Worm (Caenorhabditis elegans): Measurements from ENCODE around the gene nspb-9.

Gene nspb-9

ce11 chrII:14555019-14555418 lies 25.6 kb upstream of the nspb-9 start:
- TF ChIP-seq elt-1 (tag; optimal IDR thresholded peaks at IDR 0.05; ENCODE audit: borderline replicate concordance, insufficient read depth) (no peak), ces-1 (GFP tag; optimal IDR thresholded peaks at IDR 0.05) (peak; percentile 30)

- TF ChIP-seq lsy-2 (tag; optimal IDR thresholded peaks at IDR 0.05) (peak; percentile 95), mep-1 (tag; optimal IDR thresholded peaks at IDR 0.05) (peak; percentile 37), mls-2 (tag; optimal IDR thresholded peaks at IDR 0.05) (peak; percentile 20), drap-1 (GFP tag; optimal IDR thresholded peaks at IDR 0.05) (peak; percentile 21), ham-2 (GFP tag; optimal IDR thresholded peaks at IDR 0.05) (peak; percentile 76), nhr-237 (tag; optimal IDR thresholded peaks at IDR 0.05) (peak; percentile 81), cnd-1 (tag; optimal IDR thresholded peaks at IDR 0.05) (peak; percentile 20), unc-120 (tag; optimal IDR thresholded peaks at IDR 0.05; ENCODE audit: poor library complexity, severe bottlenecking) (peak; percentile 25), sptf-1 (tag; optimal IDR thresholded peaks at IDR 0.05) (peak; percentile 7), lin-13 (tag; optimal IDR thresholded peaks at IDR 0.05) (peak; percentile 46), ceh-43 (GFP tag; optimal IDR thresholded peaks at IDR 0.05) (peak; percentile 8), ces-1 (GFP tag; optimal IDR thresholded peaks at IDR 0.05) (peak; percentile 71), bed-3 (GFP tag; optimal IDR thresholded peaks at IDR 0.05) (peak; percentile 1)
These were observed 19.0 kb upstream of the nspb-9 start, which contains the start of gene mog-4 for ce11 chrII:14561549-14562115. TSS of gene mog-4 (minus strand) at chrII:14561599.

- TF ChIP-seq lsy-2 (tag; optimal IDR thresholded peaks at IDR 0.05), result peak; percentile 85
These were observed 16.8 kb upstream of the nspb-9 start for ce11 chrII:14563766-14564370.

- peak; percentile 55 for TF ChIP-seq ham-2 (GFP tag; optimal IDR thresholded peaks at IDR 0.05)
- no peak for TF ChIP-seq bed-3 (GFP tag; optimal IDR thresholded peaks at IDR 0.05)
- TF ChIP-seq drap-1 (GFP tag; optimal IDR thresholded peaks at IDR 0.05), result no peak
These were observed 12.8 kb upstream of the nspb-9 start for ce11 chrII:14567811-14568210.

- TF ChIP-seq ceh-83 (GFP tag; optimal IDR thresholded peaks at IDR 0.05) (peak; percentile 18), ces-1 (GFP tag; optimal IDR thresholded peaks at IDR 0.05) (peak; percentile 81), unc-120 (tag; optimal IDR thresholded peaks at IDR 0.05; ENCODE audit: poor library complexity, severe bottlenecking) (no peak), mep-1 (tag; optimal IDR thresholded peaks at IDR 0.05) (no peak), lsy-2 (tag; optimal IDR thresholded peaks at IDR 0.05) (peak; percentile 10), hlh-1 (tag; optimal IDR thresholded peaks at IDR 0.05) (no peak), unc-39 (tag; optimal IDR thresholded peaks at IDR 0.05) (no peak), nhr-2 (tag; optimal IDR thresholded peaks at IDR 0.05) (no peak), ceh-39 (tag; optimal IDR thresholded peaks at IDR 0.05) (no peak), unc-62 (GFP tag; optimal IDR thresholded peaks at IDR 0.05) (no peak)
These were observed 11.3 kb upstream of the nspb-9 start for ce11 chrII:14569322-14569721.

ce11 chrII:14570541-14571160 lies 10.0 kb upstream of the nspb-9 start:
- no peak for TF ChIP-seq mab-5 (tag; optimal IDR thresholded peaks at IDR 0.05)
- TF ChIP-seq nhr-2 (tag; optimal IDR thresholded peaks at IDR 0.05), result no peak
- TF ChIP-seq nhr-76 (tag; optimal IDR thresholded peaks at IDR 0.05), result no peak
- TF ChIP-seq ces-1 (GFP tag; optimal IDR thresholded peaks at IDR 0.05), result no peak
- no peak for TF ChIP-seq M03D4.4 (tag; optimal IDR thresholded peaks at IDR 0.05)
- TF ChIP-seq mls-2 (tag; optimal IDR thresholded peaks at IDR 0.05), result no peak
- TF ChIP-seq blmp-1 (tag; optimal IDR thresholded peaks at IDR 0.05), result no peak
- TF ChIP-seq cnd-1 (tag; optimal IDR thresholded peaks at IDR 0.05), result no peak
- TF ChIP-seq sptf-1 (tag; optimal IDR thresholded peaks at IDR 0.05), result no peak
- TF ChIP-seq nhr-28 (tag; optimal IDR thresholded peaks at IDR 0.05), result no peak
- no peak for TF ChIP-seq pha-4 (tag; optimal IDR thresholded peaks at IDR 0.05)
- TF ChIP-seq lin-13 (tag; optimal IDR thresholded peaks at IDR 0.05), result no peak
- no peak for TF ChIP-seq unc-120 (tag; optimal IDR thresholded peaks at IDR 0.05; ENCODE audit: poor library complexity, severe bottlenecking)
- TF ChIP-seq nhr-237 (tag; optimal IDR thresholded peaks at IDR 0.05), result no peak
- no peak for TF ChIP-seq flh-1 (GFP tag; optimal IDR thresholded peaks at IDR 0.05)
- TF ChIP-seq hlh-1 (tag; optimal IDR thresholded peaks at IDR 0.05), result no peak
- TF ChIP-seq snpc-4 (tag; optimal IDR thresholded peaks at IDR 0.05), result no peak
- no peak for TF ChIP-seq lin-32 (GFP tag; optimal IDR thresholded peaks at IDR 0.05)
- no peak for TF ChIP-seq zip-8 (tag; optimal IDR thresholded peaks at IDR 0.05)
